Worm (Caenorhabditis elegans) whole organism, L4 larva: Measurements from ENCODE around the gene srz-16.
A peak's percentile ranks its signal among the peaks of the same experiment; 100 is the strongest.

ENCODE experiments used
- D1046.2 ChIP-seq: fragments of 200-800 bp; sonication (Bioruptor generic); IDR thresholded peaks from 2 replicates; pipeline ENCODE4 v1.3.6; 2022; ENCODE audit warnings: missing genetic modification characterization, missing compliant biosample characterization
- F10B5.3 ChIP-seq: sonication (generic microtip); optimal IDR thresholded peaks from 2 replicates; lab custom pipeline; 2016; ENCODE audit warnings: mild to moderate bottlenecking, missing genetic modification characterization, missing compliant biosample characterization
- R02D3.7 ChIP-seq: fragments of 150-350 bp; sonication (generic microtip); optimal IDR thresholded peaks from 3 replicates; lab custom pipeline; 2014; ENCODE audit warnings: missing biosample characterization, missing genetic modification characterization
- Y105C5A.15 ChIP-seq: fragments of 200-800 bp; sonication (Bioruptor generic); IDR thresholded peaks from 2 replicates; pipeline ENCODE4 v1.3.6; 2022; ENCODE audit warnings: missing genetic modification characterization, missing compliant biosample characterization
- ceh-44 ChIP-seq: fragments of 200-800 bp; sonication (Bioruptor generic); IDR thresholded peaks from 2 replicates; pipeline ENCODE4 v1.3.6; 2022; ENCODE audit warnings: missing genetic modification reagents, missing genetic modification characterization, missing compliant biosample characterization
- cey-2 ChIP-seq: sonication (generic microtip); optimal IDR thresholded peaks from 3 replicates; lab custom pipeline; 2017; ENCODE audit warnings: missing genetic modification characterization, mild to moderate bottlenecking, missing compliant biosample characterization, antibody characterized with exemption, borderline replicate concordance; ENCODE audit not compliant: insufficient read depth
- daf-12 ChIP-seq: fragments of 150-350 bp; optimal IDR thresholded peaks from 2 replicates; lab custom pipeline; 2014; ENCODE audit warnings: missing biosample characterization, missing genetic modification reagents, missing genetic modification characterization
- daf-16 ChIP-seq, 3 experiments: sonication (generic microtip); optimal IDR thresholded peaks; 2 replicates each; lab custom pipeline; 2016 to 2017; ENCODE audit warnings: missing genetic modification characterization in 3 of 3, missing genetic modification reagents in 3 of 3, mild to moderate bottlenecking in 2 of 3, missing compliant biosample characterization in 2 of 3, missing biosample characterization in 1 of 3, moderate library complexity in 1 of 3
- dmd-6 ChIP-seq: fragments of 200-800 bp; sonication (Bioruptor generic); IDR thresholded peaks from 2 replicates; pipeline ENCODE4 v1.3.6; 2022; ENCODE audit warnings: missing genetic modification reagents, missing genetic modification characterization, missing compliant biosample characterization
- dmd-8 ChIP-seq: fragments of 200-800 bp; sonication (Bioruptor generic); IDR thresholded peaks from 2 replicates; pipeline ENCODE4 v1.3.6; 2022; ENCODE audit warnings: missing genetic modification characterization, missing compliant biosample characterization
- duxl-1 ChIP-seq: sonication (generic microtip); optimal IDR thresholded peaks from 2 replicates; lab custom pipeline; 2016; ENCODE audit warnings: mild to moderate bottlenecking, missing genetic modification characterization, moderate library complexity, missing compliant biosample characterization; ENCODE audit not compliant: poor library complexity
- dve-1 ChIP-seq: sonication (generic microtip); optimal IDR thresholded peaks from 2 replicates; lab custom pipeline; 2017; ENCODE audit warnings: antibody characterized with exemption, mild to moderate bottlenecking, missing genetic modification characterization, missing compliant biosample characterization; ENCODE audit not compliant: insufficient read depth
- fkh-10 ChIP-seq: fragments of 150-350 bp; optimal IDR thresholded peaks from 2 replicates; lab custom pipeline; 2014; ENCODE audit warnings: missing biosample characterization, missing genetic modification reagents, missing genetic modification characterization
- hlh-11 ChIP-seq: fragments of 200-800 bp; sonication (Bioruptor generic); optimal IDR thresholded peaks from 2 replicates; lab custom pipeline; 2018; ENCODE audit warnings: mild to moderate bottlenecking, missing genetic modification characterization, missing compliant biosample characterization
- lim-7 ChIP-seq: fragments of 200-800 bp; sonication (Bioruptor generic); IDR thresholded peaks from 2 replicates; pipeline ENCODE4 v1.3.6; 2022; ENCODE audit warnings: missing genetic modification characterization, missing compliant biosample characterization
- lin-13 ChIP-seq: fragments of 150-350 bp; optimal IDR thresholded peaks from 2 replicates; lab custom pipeline; 2014; ENCODE audit warnings: missing biosample characterization, missing genetic modification reagents, missing genetic modification characterization
- lir-3 ChIP-seq: sonication (generic microtip); optimal IDR thresholded peaks from 2 replicates; lab custom pipeline; 2016; ENCODE audit warnings: mild to moderate bottlenecking, missing genetic modification characterization, missing compliant biosample characterization
- lsy-2 ChIP-seq, 2 experiments: fragments of 150-350 bp in 1 of 2; sonication (generic microtip) in 1 of 2; optimal IDR thresholded peaks; 2 replicates each; lab custom pipeline; 2014 to 2017; ENCODE audit warnings: missing biosample characterization in 2 of 2, missing genetic modification characterization in 2 of 2
- madf-5 ChIP-seq, 2 experiments: fragments of 200-800 bp; sonication (Bioruptor generic); IDR thresholded peaks; 2 replicates each; pipeline ENCODE4 v1.3.6; 2022; ENCODE audit warnings: missing compliant biosample characterization in 2 of 2, missing genetic modification characterization in 2 of 2
- madf-9 ChIP-seq: fragments of 200-800 bp; sonication (Bioruptor generic); conservative IDR thresholded peaks from 2 replicates; pipeline ENCODE4 v1.3.6; 2022; ENCODE audit warnings: missing genetic modification reagents, missing genetic modification characterization, missing compliant biosample characterization
- mdl-1 ChIP-seq, 2 experiments: fragments of 150-350 bp in 1 of 2; sonication (generic microtip) in 1 of 2; optimal IDR thresholded peaks; 2 replicates each; lab custom pipeline; 2014 to 2017; ENCODE audit warnings: missing biosample characterization in 2 of 2, missing genetic modification characterization in 2 of 2
- mep-1 ChIP-seq: fragments of 150-350 bp; sonication (generic microtip); optimal IDR thresholded peaks from 3 replicates; lab custom pipeline; 2014; ENCODE audit warnings: missing biosample characterization, missing genetic modification characterization
- mes-2 ChIP-seq: sonication (generic microtip); optimal IDR thresholded peaks from 2 replicates; lab custom pipeline; 2016; ENCODE audit warnings: missing genotype, mild to moderate bottlenecking, missing genetic modification characterization, missing compliant biosample characterization; ENCODE audit not compliant: poor library complexity, severe bottlenecking
- mxl-2 ChIP-seq: fragments of 200-800 bp; sonication (Bioruptor generic); conservative IDR thresholded peaks from 2 replicates; pipeline ENCODE4 v1.3.6; 2022; ENCODE audit warnings: missing genetic modification reagents, missing genetic modification characterization, missing compliant biosample characterization
- nhr-102 ChIP-seq: sonication (generic microtip); optimal IDR thresholded peaks from 2 replicates; lab custom pipeline; 2016; ENCODE audit warnings: mild to moderate bottlenecking, missing genetic modification characterization, moderate library complexity, missing compliant biosample characterization
- nhr-11 ChIP-seq: fragments of 150-350 bp; optimal IDR thresholded peaks from 2 replicates; lab custom pipeline; 2014; ENCODE audit warnings: missing biosample characterization, missing genetic modification characterization
- nhr-111 ChIP-seq: fragments of 200-800 bp; sonication (Bioruptor generic); optimal IDR thresholded peaks from 2 replicates; lab custom pipeline; 2018; ENCODE audit warnings: mild to moderate bottlenecking, missing genetic modification characterization, missing compliant biosample characterization
- nhr-237 ChIP-seq: sonication (generic microtip); optimal IDR thresholded peaks from 2 replicates; lab custom pipeline; 2017; ENCODE audit warnings: missing biosample characterization, missing genetic modification characterization
- nhr-28 ChIP-seq: fragments of 150-350 bp; optimal IDR thresholded peaks from 2 replicates; lab custom pipeline; 2014; ENCODE audit warnings: missing biosample characterization, missing genetic modification characterization
- nhr-41 ChIP-seq: fragments of 200-800 bp; sonication (Bioruptor generic); IDR thresholded peaks from 2 replicates; pipeline ENCODE4 v1.3.6; 2022; ENCODE audit warnings: missing genetic modification reagents, missing genetic modification characterization, missing compliant biosample characterization
- nhr-42 ChIP-seq: fragments of 200-800 bp; sonication (Bioruptor generic); IDR thresholded peaks from 2 replicates; pipeline ENCODE4 v1.3.6; 2022; ENCODE audit warnings: missing genetic modification characterization, missing compliant biosample characterization
- nhr-48 ChIP-seq: sonication (generic microtip); optimal IDR thresholded peaks from 2 replicates; lab custom pipeline; 2016; ENCODE audit warnings: mild to moderate bottlenecking, missing genetic modification characterization, missing compliant biosample characterization
- php-3 ChIP-seq: fragments of 200-800 bp; sonication (Bioruptor generic); IDR thresholded peaks from 2 replicates; pipeline ENCODE4 v1.3.6; 2022; ENCODE audit warnings: missing genetic modification reagents, missing genetic modification characterization, missing compliant biosample characterization
- pqm-1 ChIP-seq: sonication (generic microtip); optimal IDR thresholded peaks from 2 replicates; lab custom pipeline; 2017; ENCODE audit warnings: missing biosample characterization, missing genetic modification characterization
- rbr-2 ChIP-seq: sonication (generic microtip); optimal IDR thresholded peaks from 2 replicates; lab custom pipeline; 2016; ENCODE audit warnings: missing genotype, missing genetic modification characterization, missing compliant biosample characterization
- skn-1 ChIP-seq: fragments of 150-350 bp; optimal IDR thresholded peaks from 2 replicates; lab custom pipeline; 2014; ENCODE audit warnings: missing biosample characterization, missing genetic modification characterization
- snpc-1.2 ChIP-seq: fragments of 200-800 bp; sonication (Bioruptor generic); IDR thresholded peaks from 2 replicates; pipeline ENCODE4 v1.3.6; 2022; ENCODE audit warnings: missing genetic modification reagents, missing genetic modification characterization, missing compliant biosample characterization
- tag-97 ChIP-seq: fragments of 200-800 bp; sonication (Bioruptor generic); IDR thresholded peaks from 2 replicates; pipeline ENCODE4 v1.3.6; 2022; ENCODE audit warnings: missing genetic modification characterization, missing compliant biosample characterization
- tra-1 ChIP-seq: fragments of 200-800 bp; sonication (Bioruptor generic); IDR thresholded peaks from 2 replicates; pipeline ENCODE4 v1.3.6; 2022; ENCODE audit warnings: missing genetic modification reagents, missing genetic modification characterization, missing compliant biosample characterization
- zip-2 ChIP-seq: fragments of 150-350 bp; optimal IDR thresholded peaks from 2 replicates; lab custom pipeline; 2014; ENCODE audit warnings: missing biosample characterization, missing genetic modification characterization
- ztf-11 ChIP-seq: fragments of 150-350 bp; optimal IDR thresholded peaks from 2 replicates; lab custom pipeline; 2014; ENCODE audit warnings: missing biosample characterization, missing genetic modification characterization

The srz-16 gene

DNA sequence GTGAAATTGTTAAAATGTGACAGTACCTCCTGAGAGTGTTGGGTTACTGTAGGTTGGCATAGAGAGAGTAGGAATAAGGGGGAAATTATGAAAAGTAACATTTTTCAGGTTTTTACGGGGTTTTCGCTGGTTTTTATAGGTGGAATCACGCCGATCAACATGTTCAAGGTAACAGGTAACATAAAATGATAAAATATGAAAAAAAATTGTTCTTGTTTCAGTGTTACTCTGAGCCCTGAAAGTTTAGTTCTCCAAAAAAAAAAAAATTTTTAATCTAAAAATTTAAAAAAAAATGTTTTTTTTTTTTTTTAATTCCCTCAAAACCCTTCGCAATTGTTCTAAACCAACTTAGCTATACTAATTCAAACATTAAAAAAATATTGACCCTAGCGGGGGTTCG lies 47.3 kb upstream of the srz-16 start, which contains the start of gene Y113G7B.15:
Gene Y113G7B.15, minus strand, starts transcription at position 101 of the 400 bp plus-strand sequence.
- no peak for TF ChIP-seq fkh-10
- no peak for TF ChIP-seq tra-1 (GFP tag; lab: Robert Waterston, UW)
- no peak for TF ChIP-seq daf-12
- TF ChIP-seq tag-97 (GFP tag; lab: Robert Waterston, UW) = no peak
- no peak for TF ChIP-seq dmd-8
- no peak for TF ChIP-seq R02D3.7 (tag; lab: Kevin White, UChicago)
- TF ChIP-seq F10B5.3 = no peak
- no peak for TF ChIP-seq duxl-1 (tag; lab: Kevin White, UChicago)
- TF ChIP-seq dmd-6 (GFP tag; lab: Robert Waterston, UW) = no peak
- TF ChIP-seq nhr-28 (tag; lab: Kevin White, UChicago) = no peak
- no peak for TF ChIP-seq snpc-1.2 (GFP tag; lab: Robert Waterston, UW)
- TF ChIP-seq mep-1 (tag; lab: Kevin White, UChicago) = no peak
- no peak for TF ChIP-seq madf-9 (GFP tag; lab: Robert Waterston, UW)
- no peak for TF ChIP-seq cey-2 (tag; lab: Kevin White, UChicago)
- TF ChIP-seq zip-2 (tag; lab: Kevin White, UChicago) = no peak
- TF ChIP-seq lir-3 (tag; lab: Kevin White, UChicago) = no peak
- no peak for TF ChIP-seq Y105C5A.15 (GFP tag; lab: Robert Waterston, UW)

DNA sequence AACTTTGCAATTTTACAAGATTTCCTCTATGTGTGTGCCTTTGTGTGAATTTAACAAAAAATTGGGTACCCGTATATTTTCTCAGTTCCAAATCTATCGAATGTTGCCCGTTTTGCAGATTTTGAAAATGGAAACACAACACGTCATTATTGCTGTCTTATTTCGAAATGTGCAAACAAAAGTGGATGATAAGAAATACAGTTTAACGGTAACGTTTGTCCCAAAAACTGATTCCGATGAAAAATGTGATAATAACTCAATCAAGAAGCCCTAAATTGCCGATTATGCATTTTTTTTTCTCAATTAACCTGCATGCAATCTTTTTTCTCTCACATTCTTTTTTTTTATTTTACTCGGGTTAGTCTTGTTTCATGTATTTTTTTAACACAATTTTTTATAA lies 38.8 kb upstream of the srz-16 start:
- TF ChIP-seq madf-5 (GFP tag; IDR thresholded peaks at IDR 0.05; lab: Robert Waterston, UW) (no peak), mes-2 (tag; lab: Kevin White, UChicago) (peak; percentile 1), nhr-28 (tag; lab: Kevin White, UChicago) (peak; percentile 40), pqm-1 (peak; percentile 91), dve-1 (tag; lab: Kevin White, UChicago) (peak; percentile 9), dmd-6 (GFP tag; lab: Robert Waterston, UW) (peak; percentile 57; the same call in 1 of the 2 replicates), nhr-237 (tag; lab: Kevin White, UChicago) (no peak), hlh-11 (tag; lab: Kevin White, UChicago) (peak; percentile 22), php-3 (GFP tag; lab: Robert Waterston, UW) (peak; percentile 56; the same call in 1 of the 2 replicates), daf-16 (GFP tag; optimal IDR thresholded peaks at IDR 0.05; lab: Kevin White, UChicago) (no peak), daf-16 (tag; optimal IDR thresholded peaks at IDR 0.05; lab: Kevin White, UChicago) (peak; percentile 69)

ce11 chrV:20223725-20224124 lies 37.2 kb upstream of the srz-16 start:
- TF ChIP-seq mep-1 (tag; lab: Kevin White, UChicago) (no peak), lim-7 (GFP tag; lab: Robert Waterston, UW) (no peak), skn-1 (tag; lab: Kevin White, UChicago) (no peak), rbr-2 (no peak), nhr-48 (tag; lab: Kevin White, UChicago) (no peak), R02D3.7 (tag; lab: Kevin White, UChicago) (no peak), lin-13 (no peak)

- no peak for TF ChIP-seq nhr-102 (tag; lab: Kevin White, UChicago)
- no peak for TF ChIP-seq mxl-2 (GFP tag; lab: Robert Waterston, UW)
- TF ChIP-seq snpc-1.2 (GFP tag; lab: Robert Waterston, UW) = no peak
- no peak for TF ChIP-seq D1046.2 (GFP tag; lab: Robert Waterston, UW)
- TF ChIP-seq nhr-11 = no peak
- TF ChIP-seq lsy-2 (tag; optimal IDR thresholded peaks at IDR 0.05; lab: Kevin White, UChicago) = no peak
- no peak for TF ChIP-seq mdl-1 (tag; optimal IDR thresholded peaks at IDR 0.05; lab: Kevin White, UChicago)
- TF ChIP-seq nhr-28 (tag; lab: Kevin White, UChicago) = no peak
- no peak for TF ChIP-seq tra-1 (GFP tag; lab: Robert Waterston, UW)
- TF ChIP-seq dve-1 (tag; lab: Kevin White, UChicago) = no peak
- no peak for TF ChIP-seq duxl-1 (tag; lab: Kevin White, UChicago)
- TF ChIP-seq ztf-11 (tag; lab: Kevin White, UChicago) = no peak
- TF ChIP-seq nhr-42 (GFP tag; lab: Robert Waterston, UW) = no peak
- no peak for TF ChIP-seq ceh-44
- TF ChIP-seq nhr-111 (GFP tag; lab: Kevin White, UChicago) = no peak
- TF ChIP-seq daf-12 = no peak
- no peak for TF ChIP-seq nhr-41
Measured at ce11 chrV:20220604-20221003, 34.1 kb upstream of the srz-16 start.
